Fruit fly (Drosophila melanogaster) whole organism, embryonic: ENCODE data around the gene CG15725.
A peak's percentile ranks its signal among the peaks of the same experiment; 100 is the strongest.

ENCODE experiments used
- Adf1 ChIP-seq: fragments of 200-800 bp; sonication (Bioruptor generic); IDR thresholded peaks from 2 replicates; pipeline ENCODE4 v1.3.6; 2022; ENCODE audit warnings: missing biosample characterization, missing genetic modification characterization
- C15 ChIP-seq: fragments of 200-800 bp; sonication (Bioruptor generic); IDR thresholded peaks from 3 replicates; pipeline ENCODE4 v1.3.6; 2022; ENCODE audit warnings: missing biosample characterization, missing genetic modification characterization
- CG10321 ChIP-seq: fragments of 200-800 bp; sonication (Bioruptor generic); IDR thresholded peaks from 2 replicates; pipeline ENCODE4 v1.3.6; 2022; ENCODE audit warnings: missing biosample characterization, missing genetic modification characterization
- CG11247 ChIP-seq: fragments of 200-800 bp; sonication (Bioruptor generic); IDR thresholded peaks from 2 replicates; pipeline ENCODE4 v1.3.6; 2022; ENCODE audit warnings: missing biosample characterization, missing genetic modification characterization
- CG11456 ChIP-seq: fragments of 200-800 bp; sonication (Bioruptor generic); IDR thresholded peaks from 3 replicates; pipeline ENCODE4 v1.3.6; 2022; ENCODE audit warnings: missing biosample characterization, missing genetic modification characterization
- CG12299 ChIP-seq: fragments of 200-800 bp; sonication (Bioruptor generic); optimal IDR thresholded peaks from 2 replicates; lab custom pipeline; 2018; ENCODE audit warnings: missing biosample characterization, mild to moderate bottlenecking, missing genetic modification characterization
- CG14014 ChIP-seq: fragments of 200-800 bp; sonication (Bioruptor generic); IDR thresholded peaks from 2 replicates; pipeline ENCODE4 v1.3.6; 2022; ENCODE audit warnings: missing biosample characterization, missing genetic modification characterization
- CG1647 ChIP-seq: fragments of 200-800 bp; sonication (Bioruptor generic); optimal IDR thresholded peaks from 3 replicates; lab custom pipeline; 2016; ENCODE audit warnings: missing biosample characterization, missing genetic modification characterization
- CG17328 ChIP-seq: fragments of 200-800 bp; sonication (Bioruptor generic); IDR thresholded peaks from 2 replicates; pipeline ENCODE4 v1.3.6; 2022; ENCODE audit warnings: missing biosample characterization, missing genetic modification characterization
- CG18262 ChIP-seq: fragments of 200-800 bp; optimal IDR thresholded peaks from 3 replicates; lab custom pipeline; 2019; ENCODE audit warnings: missing biosample characterization, mild to moderate bottlenecking, missing genetic modification characterization, moderate library complexity
- CG2129 ChIP-seq: fragments of 200-800 bp; sonication (Bioruptor generic); IDR thresholded peaks from 2 replicates; pipeline ENCODE4 v1.3.6; 2022; ENCODE audit warnings: missing biosample characterization, missing genetic modification characterization; ENCODE audit not compliant: partially characterized antibody
- CG31388 ChIP-seq: fragments of 200-800 bp; sonication (Bioruptor generic); optimal IDR thresholded peaks from 2 replicates; lab custom pipeline; 2016; ENCODE audit warnings: missing biosample characterization, missing genetic modification characterization
- CG3281 ChIP-seq: fragments of 200-800 bp; sonication (Bioruptor generic); optimal IDR thresholded peaks from 3 replicates; lab custom pipeline; 2017; ENCODE audit warnings: missing biosample characterization, mild to moderate bottlenecking, missing genetic modification characterization
- CG5245 ChIP-seq: fragments of 200-800 bp; sonication (Bioruptor generic); optimal IDR thresholded peaks from 3 replicates; lab custom pipeline; 2016; ENCODE audit warnings: missing biosample characterization, missing genetic modification characterization
- CG6854 ChIP-seq: fragments of 200-800 bp; sonication (Bioruptor generic); optimal IDR thresholded peaks from 3 replicates; lab custom pipeline; 2017; ENCODE audit warnings: missing biosample characterization, mild to moderate bottlenecking, missing genetic modification characterization
- CG7839 ChIP-seq: fragments of 200-800 bp; sonication (Bioruptor generic); optimal IDR thresholded peaks from 3 replicates; lab custom pipeline; 2018; ENCODE audit warnings: missing biosample characterization, mild to moderate bottlenecking, missing genetic modification characterization, moderate library complexity
- CG8359 ChIP-seq: fragments of 200-800 bp; sonication (Bioruptor generic); optimal IDR thresholded peaks from 2 replicates; lab custom pipeline; 2017; ENCODE audit warnings: missing biosample characterization, mild to moderate bottlenecking, missing genetic modification characterization, borderline replicate concordance
- CG8388 ChIP-seq: fragments of 200-800 bp; sonication (Bioruptor generic); optimal IDR thresholded peaks from 2 replicates; lab custom pipeline; 2019; ENCODE audit warnings: missing biosample characterization, mild to moderate bottlenecking, missing genetic modification characterization, moderate library complexity
- D19A ChIP-seq: fragments of 200-800 bp; optimal IDR thresholded peaks from 3 replicates; lab custom pipeline; 2019; ENCODE audit warnings: missing biosample characterization, mild to moderate bottlenecking, missing genetic modification characterization, moderate library complexity
- Dek ChIP-seq: fragments of 200-800 bp; sonication (Bioruptor generic); optimal IDR thresholded peaks from 3 replicates; lab custom pipeline; 2019; ENCODE audit warnings: missing biosample characterization, mild to moderate bottlenecking, missing genetic modification characterization, moderate library complexity
- Drgx ChIP-seq: fragments of 200-800 bp; sonication (Bioruptor generic); IDR thresholded peaks from 2 replicates; pipeline ENCODE4 v1.3.6; 2022; ENCODE audit warnings: missing biosample characterization, missing genetic modification characterization
- E2f2 ChIP-seq: fragments of 200-800 bp; sonication (Bioruptor generic); IDR thresholded peaks from 2 replicates; pipeline ENCODE4 v1.3.6; 2022; ENCODE audit warnings: missing biosample characterization, missing genetic modification characterization
- Fer1 ChIP-seq: fragments of 200-800 bp; sonication (Bioruptor generic); optimal IDR thresholded peaks from 2 replicates; lab custom pipeline; 2017; ENCODE audit warnings: missing biosample characterization, mild to moderate bottlenecking, missing genetic modification characterization
- HLH54F ChIP-seq: fragments of 200-800 bp; sonication (Bioruptor generic); optimal IDR thresholded peaks from 3 replicates; lab custom pipeline; 2016; ENCODE audit warnings: missing biosample characterization, missing genetic modification characterization
- HLHmδ ChIP-seq: fragments of 200-800 bp; sonication (Bioruptor generic); optimal IDR thresholded peaks from 2 replicates; lab custom pipeline; 2018; ENCODE audit warnings: missing biosample characterization, mild to moderate bottlenecking, missing genetic modification characterization, moderate library complexity
- Hand ChIP-seq: fragments of 200-800 bp; sonication (Bioruptor generic); optimal IDR thresholded peaks from 2 replicates; lab custom pipeline; 2017; ENCODE audit warnings: mild to moderate bottlenecking, missing biosample characterization, missing genetic modification reagents, missing genetic modification characterization
- Hr39 ChIP-seq: fragments of >200 bp; optimal IDR thresholded peaks from 2 replicates; lab custom pipeline; 2017
- Myb ChIP-seq: fragments of 200-800 bp; sonication (Bioruptor generic); optimal IDR thresholded peaks from 2 replicates; lab custom pipeline; 2016; ENCODE audit warnings: missing biosample characterization, missing genetic modification characterization
- NC2β ChIP-seq: fragments of 200-800 bp; sonication (Bioruptor generic); optimal IDR thresholded peaks from 2 replicates; lab custom pipeline; 2016; ENCODE audit warnings: missing biosample characterization, missing genetic modification characterization
- Oaz ChIP-seq: fragments of 200-800 bp; sonication (Bioruptor generic); IDR thresholded peaks from 2 replicates; pipeline ENCODE4 v1.3.6; 2022; ENCODE audit warnings: missing biosample characterization, missing genetic modification characterization
- Side ChIP-seq: fragments of 200-800 bp; sonication (Bioruptor generic); optimal IDR thresholded peaks from 2 replicates; lab custom pipeline; 2016; ENCODE audit warnings: missing biosample characterization, missing genetic modification characterization
- Sin3A ChIP-seq: fragments of >200 bp; optimal IDR thresholded peaks from 2 replicates; lab custom pipeline; 2018
- Spps ChIP-seq: fragments of 200-800 bp; sonication (Bioruptor generic); optimal IDR thresholded peaks from 2 replicates; lab custom pipeline; 2018; ENCODE audit warnings: missing biosample characterization, mild to moderate bottlenecking, missing genetic modification characterization
- TFAM ChIP-seq: fragments of 200-800 bp; sonication (Bioruptor generic); optimal IDR thresholded peaks from 2 replicates; lab custom pipeline; 2017; ENCODE audit warnings: missing biosample characterization, missing genetic modification characterization, inconsistent platforms
- cad ChIP-seq: fragments of >200 bp; optimal IDR thresholded peaks from 2 replicates; lab custom pipeline; 2017; ENCODE audit warnings: missing biosample characterization, missing genetic modification characterization
- corto ChIP-seq: fragments of 200-800 bp; sonication (Bioruptor generic); optimal IDR thresholded peaks from 2 replicates; lab custom pipeline; 2016; ENCODE audit warnings: missing biosample characterization, mild to moderate bottlenecking, missing genetic modification characterization, moderate library complexity
- crc ChIP-seq: fragments of 200-800 bp; sonication (Bioruptor generic); optimal IDR thresholded peaks from 2 replicates; lab custom pipeline; 2016; ENCODE audit warnings: missing biosample characterization, missing genetic modification characterization
- dm ChIP-seq: fragments of 200-800 bp; sonication (Bioruptor generic); optimal IDR thresholded peaks from 3 replicates; lab custom pipeline; 2016; ENCODE audit warnings: missing biosample characterization, missing genetic modification characterization
- dmrt11E ChIP-seq: fragments of 200-800 bp; sonication (Bioruptor generic); optimal IDR thresholded peaks from 3 replicates; lab custom pipeline; 2018; ENCODE audit warnings: missing biosample characterization, mild to moderate bottlenecking, missing genetic modification characterization, moderate library complexity
- fd96Cb ChIP-seq: fragments of 200-800 bp; sonication (Bioruptor generic); optimal IDR thresholded peaks from 2 replicates; lab custom pipeline; 2018; ENCODE audit warnings: missing biosample characterization, mild to moderate bottlenecking, missing genetic modification characterization, moderate library complexity
- gce ChIP-seq: fragments of 200-800 bp; sonication (Bioruptor generic); IDR thresholded peaks from 3 replicates; pipeline ENCODE4 v1.3.6; 2022; ENCODE audit warnings: missing biosample characterization, missing genetic modification characterization
- grau ChIP-seq: fragments of 200-800 bp; optimal IDR thresholded peaks from 3 replicates; lab custom pipeline; 2019; ENCODE audit warnings: missing biosample characterization, mild to moderate bottlenecking, missing genetic modification characterization, moderate library complexity
- ham ChIP-seq: fragments of 200-800 bp; sonication (Bioruptor generic); IDR thresholded peaks from 2 replicates; pipeline ENCODE4 v1.3.6; 2022; ENCODE audit warnings: missing biosample characterization, missing genetic modification characterization
- hth ChIP-seq: fragments of >200 bp; optimal IDR thresholded peaks from 2 replicates; lab custom pipeline; 2017; ENCODE audit warnings: inconsistent platforms
- jigr1 ChIP-seq: fragments of 200-800 bp; sonication (Bioruptor generic); IDR thresholded peaks from 3 replicates; pipeline ENCODE4 v1.3.6; 2022; ENCODE audit warnings: missing biosample characterization, missing genetic modification characterization
- lab ChIP-seq: fragments of 200-800 bp; sonication (Bioruptor generic); optimal IDR thresholded peaks from 3 replicates; lab custom pipeline; 2017; ENCODE audit warnings: missing biosample characterization, missing genetic modification characterization, mild to moderate bottlenecking, moderate library complexity, missing genetic modification reagents
- mam ChIP-seq: fragments of 200-800 bp; sonication (Bioruptor generic); optimal IDR thresholded peaks from 3 replicates; lab custom pipeline; 2016; ENCODE audit warnings: missing biosample characterization, missing genetic modification characterization
- org-1 ChIP-seq: fragments of 200-800 bp; sonication (Bioruptor generic); optimal IDR thresholded peaks from 2 replicates; lab custom pipeline; 2017; ENCODE audit warnings: missing biosample characterization, missing genetic modification characterization
- schlank ChIP-seq: fragments of 200-800 bp; sonication (Bioruptor generic); optimal IDR thresholded peaks from 2 replicates; lab custom pipeline; 2018; ENCODE audit warnings: missing biosample characterization, mild to moderate bottlenecking, missing genetic modification characterization
- tap ChIP-seq: fragments of 200-800 bp; optimal IDR thresholded peaks from 3 replicates; lab custom pipeline; 2019; ENCODE audit warnings: missing biosample characterization, mild to moderate bottlenecking, missing genetic modification characterization, moderate library complexity
- toy ChIP-seq: fragments of 200-800 bp; sonication (Bioruptor generic); IDR thresholded peaks from 2 replicates; pipeline ENCODE4 v1.3.6; 2022; ENCODE audit warnings: missing biosample characterization, missing genetic modification characterization
- tup ChIP-seq: fragments of 200-800 bp; sonication (Bioruptor generic); optimal IDR thresholded peaks from 2 replicates; lab custom pipeline; 2016; ENCODE audit warnings: missing biosample characterization, mild to moderate bottlenecking, missing genetic modification characterization, moderate library complexity

CG15725 gene

DNA sequence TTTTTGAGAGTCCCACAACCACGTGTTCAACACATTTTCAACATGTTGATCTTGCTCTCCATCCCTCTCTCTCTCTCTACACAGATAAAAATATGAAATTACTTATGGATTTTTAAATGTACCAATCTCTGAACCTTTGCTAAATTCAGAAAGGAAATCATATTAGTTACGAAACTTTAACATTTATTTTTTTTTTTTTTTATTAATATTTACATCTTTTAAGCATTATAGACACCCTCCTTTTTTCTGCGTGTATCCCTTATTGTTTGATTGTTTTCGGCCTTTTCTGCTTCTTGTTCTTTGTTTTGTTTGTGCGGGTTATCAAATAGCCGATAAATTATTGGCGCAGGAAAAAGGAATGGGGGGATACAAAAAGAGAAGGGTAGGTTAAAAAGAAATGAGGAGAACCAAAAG lies 39.2 kb upstream of the CG15725 start (continued):
- peak; percentile 92 for TF ChIP-seq toy (GFP tag; lab: Robert Waterston, UW)
- peak; percentile 78 for TF ChIP-seq NC2β (GFP tag; lab: Kevin White, UChicago)
- TF ChIP-seq CG14014 (GFP tag; lab: Robert Waterston, UW), result peak; percentile 95
- peak; percentile 81 for TF ChIP-seq mam (GFP tag; lab: Kevin White, UChicago)
- no peak for TF ChIP-seq Sin3A (lab: Kevin White, UChicago)
- TF ChIP-seq TFAM (GFP tag; lab: Kevin White, UChicago), result peak; percentile 71
- peak; percentile 78 for TF ChIP-seq CG10321 (GFP tag; lab: Robert Waterston, UW)
- TF ChIP-seq Hr39 (lab: Kevin White, UChicago), result no peak
- TF ChIP-seq CG11456 (GFP tag; lab: Robert Waterston, UW), result peak; percentile 96
- peak; percentile 97 for TF ChIP-seq fd96Cb (tag; lab: Kevin White, UChicago)
- peak; percentile 97 for TF ChIP-seq tap (tag; lab: Kevin White, UChicago)
- TF ChIP-seq hth (lab: Kevin White, UChicago), result no peak
- TF ChIP-seq E2f2 (GFP tag; lab: Robert Waterston, UW), result peak; percentile 76
- peak; percentile 90 for TF ChIP-seq corto (GFP tag; lab: Kevin White, UChicago)
- TF ChIP-seq CG2129 (GFP tag; lab: Robert Waterston, UW), result no peak
- peak; percentile 86; the same call in 1 of the 2 replicates for TF ChIP-seq ham
- peak; percentile 87 for TF ChIP-seq org-1
- peak; percentile 61 for TF ChIP-seq Side (GFP tag; lab: Kevin White, UChicago)
- TF ChIP-seq grau (tag; lab: Kevin White, UChicago), result peak; percentile 97
- TF ChIP-seq CG17328 (GFP tag; lab: Robert Waterston, UW), result peak; percentile 97
- TF ChIP-seq CG7839 (tag; lab: Kevin White, UChicago), result peak; percentile 98
- peak; percentile 73 for TF ChIP-seq HLH54F (GFP tag; lab: Kevin White, UChicago)
- peak; percentile 96 for TF ChIP-seq gce (GFP tag; lab: Robert Waterston, UW)
- peak; percentile 60 for TF ChIP-seq tup (GFP tag; lab: Kevin White, UChicago)
- peak; percentile 84 for TF ChIP-seq Oaz (GFP tag; lab: Robert Waterston, UW)
- peak; percentile 85 for TF ChIP-seq schlank (tag; lab: Kevin White, UChicago)
- peak; percentile 60 for TF ChIP-seq Myb (GFP tag; lab: Kevin White, UChicago)
- peak; percentile 99 for TF ChIP-seq CG18262 (tag; lab: Kevin White, UChicago)
- peak; percentile 96 for TF ChIP-seq Dek
- peak; percentile 62 for TF ChIP-seq crc (GFP tag; lab: Kevin White, UChicago)
- no peak for TF ChIP-seq HLHmδ (GFP tag; lab: Kevin White, UChicago)
- peak; percentile 97 for TF ChIP-seq D19A
- no peak for TF ChIP-seq cad (GFP tag; lab: Kevin White, UChicago)
- peak; percentile 99 for TF ChIP-seq dmrt11E (tag; lab: Kevin White, UChicago)
- TF ChIP-seq CG8359 (GFP tag; lab: Kevin White, UChicago), result peak; percentile 80
- peak; percentile 95 for TF ChIP-seq Fer1
- TF ChIP-seq CG3281 (GFP tag; lab: Kevin White, UChicago), result peak; percentile 94
- TF ChIP-seq lab, result peak; percentile 96
- peak; percentile 88 for TF ChIP-seq CG5245 (GFP tag; lab: Kevin White, UChicago)
- TF ChIP-seq jigr1 (GFP tag; lab: Robert Waterston, UW), result peak; percentile 78; the same call in 2 of the 3 replicates
- peak; percentile 85 for TF ChIP-seq CG1647
- TF ChIP-seq Drgx (GFP tag; lab: Robert Waterston, UW), result peak; percentile 76
- TF ChIP-seq dm (GFP tag; lab: Kevin White, UChicago), result peak; percentile 87
- TF ChIP-seq C15 (GFP tag; lab: Robert Waterston, UW), result peak; percentile 89
- TF ChIP-seq CG31388 (GFP tag; lab: Kevin White, UChicago), result peak; percentile 78
- TF ChIP-seq CG12299, result peak; percentile 94
- TF ChIP-seq CG6854 (GFP tag; lab: Kevin White, UChicago), result peak; percentile 90
- no peak; the same call in none of the 2 replicates for TF ChIP-seq Adf1 (GFP tag; lab: Robert Waterston, UW)
- peak; percentile 92 for TF ChIP-seq Hand
- peak; percentile 95 for TF ChIP-seq CG11247 (GFP tag; lab: Robert Waterston, UW)
- TF ChIP-seq CG8388, result peak; percentile 97
- TF ChIP-seq Spps, result peak; percentile 97
